Worm (Caenorhabditis elegans): ENCODE data around the gene lact-6.

lact-6 gene

ce11 chrIV:17407491-17407890, 23.7 kb downstream of the lact-6 start, which contains the start of gene T02D1.9:
TSS of gene T02D1.9 (minus strand) at chrIV:17407591.
- TF ChIP-seq sma-3 (GFP tag; optimal IDR thresholded peaks at IDR 0.05) (no peak), mab-5 (tag; optimal IDR thresholded peaks at IDR 0.05) (no peak), elt-3 (tag; optimal IDR thresholded peaks at IDR 0.05) (no peak), elt-1 (tag; optimal IDR thresholded peaks at IDR 0.05) (no peak), ceh-82 (tag; optimal IDR thresholded peaks at IDR 0.05) (no peak), ceh-16 (tag; optimal IDR thresholded peaks at IDR 0.05) (no peak), unc-55 (GFP tag; optimal IDR thresholded peaks at IDR 0.05) (no peak)

- TF ChIP-seq alr-1 (tag; optimal IDR thresholded peaks at IDR 0.05) (no peak), snpc-4 (tag; optimal IDR thresholded peaks at IDR 0.05) (no peak), blmp-1 (tag; optimal IDR thresholded peaks at IDR 0.05; ENCODE audit: insufficient read depth) (no peak), nhr-11 (tag; optimal IDR thresholded peaks at IDR 0.05) (no peak), sma-9 (GFP tag; optimal IDR thresholded peaks at IDR 0.05) (no peak), sma-9 (tag; optimal IDR thresholded peaks at IDR 0.05) (no peak), ztf-4 (tag; optimal IDR thresholded peaks at IDR 0.05) (no peak), fos-1 (tag; optimal IDR thresholded peaks at IDR 0.05) (no peak), Y55F3AM.14 (GFP tag; optimal IDR thresholded peaks at IDR 0.05) (no peak), nhr-6 (tag; optimal IDR thresholded peaks at IDR 0.05) (no peak)
These were observed 24.2 kb downstream of the lact-6 start, which contains the start of gene T02D1.7 for ce11 chrIV:17407025-17407424. TSS of gene T02D1.7 (minus strand) at chrIV:17407125.

ce11 chrIV:17406119-17406518, 25.1 kb downstream of the lact-6 start:
- no peak for TF ChIP-seq lsy-2 (tag; optimal IDR thresholded peaks at IDR 0.05)
- no peak for TF ChIP-seq unc-62 (GFP tag; optimal IDR thresholded peaks at IDR 0.05)
- peak; percentile 57 for TF ChIP-seq blmp-1 (tag; optimal IDR thresholded peaks at IDR 0.05; ENCODE audit: insufficient read depth)
- TF ChIP-seq ceh-16 (tag; optimal IDR thresholded peaks at IDR 0.05), result no peak
- TF ChIP-seq mab-5 (tag; optimal IDR thresholded peaks at IDR 0.05), result no peak
- TF ChIP-seq gmeb-1 (tag; optimal IDR thresholded peaks at IDR 0.05), result peak; percentile 3
- TF ChIP-seq snpc-4 (tag; optimal IDR thresholded peaks at IDR 0.05), result no peak
- TF ChIP-seq aly-2 (tag; optimal IDR thresholded peaks at IDR 0.05), result no peak
- peak; percentile 54 for TF ChIP-seq sma-9 (GFP tag; optimal IDR thresholded peaks at IDR 0.05)
- no peak for TF ChIP-seq sma-9 (tag; optimal IDR thresholded peaks at IDR 0.05)
- no peak for TF ChIP-seq nhr-25 (tag; optimal IDR thresholded peaks at IDR 0.05)
- TF ChIP-seq fos-1 (tag; optimal IDR thresholded peaks at IDR 0.05), result peak; percentile 6
- TF ChIP-seq ceh-82 (tag; optimal IDR thresholded peaks at IDR 0.05), result no peak
- no peak for TF ChIP-seq sem-4 (tag; optimal IDR thresholded peaks at IDR 0.05)
- peak; percentile 19 for TF ChIP-seq nhr-129 (tag; optimal IDR thresholded peaks at IDR 0.05)
- no peak for TF ChIP-seq ztf-4 (tag; optimal IDR thresholded peaks at IDR 0.05)
- no peak for TF ChIP-seq R02D3.7 (tag; optimal IDR thresholded peaks at IDR 0.05)
- TF ChIP-seq nhr-237 (tag; optimal IDR thresholded peaks at IDR 0.05), result no peak
- TF ChIP-seq elt-3 (tag; optimal IDR thresholded peaks at IDR 0.05), result no peak
- TF ChIP-seq skn-1 (tag; optimal IDR thresholded peaks at IDR 0.05), result no peak
- no peak for TF ChIP-seq unc-55 (GFP tag; optimal IDR thresholded peaks at IDR 0.05)
- TF ChIP-seq lin-39 (tag; optimal IDR thresholded peaks at IDR 0.05), result no peak
- no peak for TF ChIP-seq egl-27 (tag; optimal IDR thresholded peaks at IDR 0.05)
- TF ChIP-seq peb-1 (tag; optimal IDR thresholded peaks at IDR 0.05), result no peak
- no peak for TF ChIP-seq ama-1 (optimal IDR thresholded peaks at IDR 0.05)
- no peak for TF ChIP-seq alr-1 (tag; optimal IDR thresholded peaks at IDR 0.05)
- TF ChIP-seq mdl-1 (tag; optimal IDR thresholded peaks at IDR 0.05), result no peak
- TF ChIP-seq crh-2 (tag; optimal IDR thresholded peaks at IDR 0.05), result peak; percentile 10
- no peak for TF ChIP-seq nhr-10 (tag; optimal IDR thresholded peaks at IDR 0.05)
- TF ChIP-seq elt-1 (tag; optimal IDR thresholded peaks at IDR 0.05), result no peak
- TF ChIP-seq nhr-11 (tag; optimal IDR thresholded peaks at IDR 0.05), result no peak
- TF ChIP-seq lin-11 (tag; optimal IDR thresholded peaks at IDR 0.05), result no peak
- TF ChIP-seq sma-3 (GFP tag; optimal IDR thresholded peaks at IDR 0.05), result no peak
- TF ChIP-seq ZK546.5 (tag; optimal IDR thresholded peaks at IDR 0.05), result no peak

ce11 chrIV:17405530-17405929, 25.7 kb downstream of the lact-6 start, which contains the start of gene pmp-4:
TSS of gene pmp-4 (minus strand) at chrIV:17405630.
- TF ChIP-seq fos-1 (tag; optimal IDR thresholded peaks at IDR 0.05) (peak; percentile 10), zag-1 (tag; optimal IDR thresholded peaks at IDR 0.05) (no peak)
